Worm (Caenorhabditis elegans): ENCODE data around the gene K05F1.14.

Gene K05F1.14

ce11 chrII:5797348-5797977 is 5.1 kb upstream of the K05F1.14 start, which contains the start of the genes msp-63 and msp-142:
Gene msp-63 (minus strand): TSS chrII:5797448.
Gene msp-142 (plus strand): TSS chrII:5797927.
- no peak for TF ChIP-seq unc-86 (tag; optimal IDR thresholded peaks at IDR 0.05)
- TF ChIP-seq ceh-63 (GFP tag; optimal IDR thresholded peaks at IDR 0.05) = no peak
- TF ChIP-seq fkh-4 (tag; optimal IDR thresholded peaks at IDR 0.05; ENCODE audit: borderline replicate concordance) = no peak
- no peak for TF ChIP-seq mep-1 (tag; optimal IDR thresholded peaks at IDR 0.05)

DNA sequence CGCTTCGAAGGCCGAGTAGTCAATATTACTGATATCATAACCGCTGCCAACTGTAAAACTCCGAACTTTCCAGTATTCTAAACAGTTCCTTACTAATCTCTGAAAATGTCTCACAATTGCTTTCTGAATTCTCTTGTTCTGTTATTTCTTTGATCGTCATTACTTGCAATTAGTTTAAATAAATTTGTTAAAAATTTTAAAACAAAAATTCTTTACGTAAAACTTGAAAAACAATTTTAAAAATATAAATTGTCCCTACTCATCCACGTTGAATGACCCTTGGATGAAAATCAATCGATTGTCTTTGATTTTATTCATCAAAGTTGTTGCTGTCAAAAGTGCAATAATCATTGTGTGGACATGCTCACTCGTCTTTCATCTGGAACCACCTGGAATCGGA is 1.8 kb upstream of the K05F1.14 start, which contains the start of gene acdh-8:
TSS of gene acdh-8 (plus strand) at position 301 of the 400 bp plus-strand sequence.
- TF ChIP-seq nhr-19 (GFP tag; conservative IDR thresholded peaks at IDR 0.05) (no peak), lin-35 (GFP tag; optimal IDR thresholded peaks at IDR 0.05) (no peak)

ce11 chrII:5790313-5790773 is 2.0 kb downstream of the K05F1.14 start, which contains the start of gene lect-2:
Gene lect-2 (plus strand): TSS chrII:5790723.
- no peak for TF ChIP-seq efl-1 (optimal IDR thresholded peaks at IDR 0.05)
- peak in 1 of 2 experiments; percentile 42 for TF ChIP-seq efl-1 (GFP tag; optimal IDR thresholded peaks at IDR 0.05 in 1 of 2)
- no peak for TF ChIP-seq nhr-19 (GFP tag; conservative IDR thresholded peaks at IDR 0.05)
- no peak for TF ChIP-seq isw-1 (GFP tag; IDR thresholded peaks at IDR 0.05)
- no peak for TF ChIP-seq ceh-82 (tag; optimal IDR thresholded peaks at IDR 0.05)
- TF ChIP-seq aha-1 (tag; optimal IDR thresholded peaks at IDR 0.05) = no peak
- no peak for TF ChIP-seq nhr-85 (tag)
- no peak for TF ChIP-seq unc-98 (GFP tag; IDR thresholded peaks at IDR 0.05)
- TF ChIP-seq unc-30 (tag; optimal IDR thresholded peaks at IDR 0.05) = no peak
- no peak for TF ChIP-seq C16A3.4 (tag; optimal IDR thresholded peaks at IDR 0.05)
- TF ChIP-seq unc-62 (GFP tag; optimal IDR thresholded peaks at IDR 0.05) = no peak
- no peak for TF ChIP-seq xbp-1 (tag; optimal IDR thresholded peaks at IDR 0.05)
- no peak for TF ChIP-seq nhr-237 (tag; optimal IDR thresholded peaks at IDR 0.05)
- peak; percentile 89 for TF ChIP-seq pag-3 (tag; optimal IDR thresholded peaks at IDR 0.05; ENCODE audit: borderline replicate concordance, insufficient read depth)
- TF ChIP-seq elt-2 (tag; optimal IDR thresholded peaks at IDR 0.05) = no peak
- no peak for TF ChIP-seq nhr-20 (tag; optimal IDR thresholded peaks at IDR 0.05)
- TF ChIP-seq pax-3 (tag; optimal IDR thresholded peaks at IDR 0.05) = no peak
- peak; percentile 36 for TF ChIP-seq rnt-1 (tag; optimal IDR thresholded peaks at IDR 0.05)
- TF ChIP-seq hlh-4 (tag; optimal IDR thresholded peaks at IDR 0.05) = no peak
- no peak for TF ChIP-seq dsc-1 (tag; optimal IDR thresholded peaks at IDR 0.05)
- TF ChIP-seq zag-1 (tag; optimal IDR thresholded peaks at IDR 0.05) = no peak
- TF ChIP-seq sox-4 (tag; optimal IDR thresholded peaks at IDR 0.05) = no peak
- no peak for TF ChIP-seq nhr-12 (tag; optimal IDR thresholded peaks at IDR 0.05)
- TF ChIP-seq lin-13 (GFP tag; optimal IDR thresholded peaks at IDR 0.05) = no peak
- TF ChIP-seq lin-14 (GFP tag; optimal IDR thresholded peaks at IDR 0.05) = peak; percentile 58
- TF ChIP-seq egl-13 (tag; optimal IDR thresholded peaks at IDR 0.05) = no peak
- peak; percentile 0 for TF ChIP-seq nhr-71 (tag; optimal IDR thresholded peaks at IDR 0.05)
- TF ChIP-seq mep-1 (tag; optimal IDR thresholded peaks at IDR 0.05) = no peak
- TF ChIP-seq ceh-8 (GFP tag; optimal IDR thresholded peaks at IDR 0.05) = no peak

DNA sequence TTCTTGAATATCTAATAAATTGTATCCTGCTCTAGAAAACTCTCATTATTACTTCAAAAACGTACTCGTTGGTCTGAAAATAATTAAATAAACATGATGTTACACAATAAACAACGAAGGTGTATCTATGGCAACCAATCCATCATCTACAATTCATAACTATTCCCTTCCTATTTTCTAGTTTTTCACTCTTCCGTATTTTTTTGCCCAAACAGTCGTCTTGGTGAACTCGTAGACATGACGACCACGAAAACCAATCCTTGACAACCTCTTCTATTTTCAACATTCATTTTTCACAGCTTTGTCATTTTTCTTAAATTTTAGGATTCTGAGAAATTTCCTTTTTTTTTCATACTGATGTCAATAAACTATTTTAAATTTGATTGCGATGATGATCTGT is 3.6 kb downstream of the K05F1.14 start, which contains the start of gene K05F1.13:
TSS of gene K05F1.13 (plus strand) at position 301 of the 400 bp plus-strand sequence.
- TF ChIP-seq efl-3 (GFP tag; optimal IDR thresholded peaks at IDR 0.05) = no peak
- TF ChIP-seq efl-1 (optimal IDR thresholded peaks at IDR 0.05) = no peak
- TF ChIP-seq efl-1 (GFP tag; optimal IDR thresholded peaks at IDR 0.05 in 1 of 2) = no peak
- no peak for TF ChIP-seq pag-3 (tag; optimal IDR thresholded peaks at IDR 0.05; ENCODE audit: borderline replicate concordance, insufficient read depth)
- no peak for TF ChIP-seq lin-39 (tag; optimal IDR thresholded peaks at IDR 0.05)
- no peak for TF ChIP-seq ceh-90 (tag; optimal IDR thresholded peaks at IDR 0.05)
- TF ChIP-seq lsy-2 (tag; optimal IDR thresholded peaks at IDR 0.05) = no peak
- TF ChIP-seq isw-1 (GFP tag; IDR thresholded peaks at IDR 0.05) = no peak

Measured in whole organism, L1 larva.